Fruit fly (Drosophila melanogaster): Measurements from ENCODE around the gene wtrw.

wtrw gene

DNA sequence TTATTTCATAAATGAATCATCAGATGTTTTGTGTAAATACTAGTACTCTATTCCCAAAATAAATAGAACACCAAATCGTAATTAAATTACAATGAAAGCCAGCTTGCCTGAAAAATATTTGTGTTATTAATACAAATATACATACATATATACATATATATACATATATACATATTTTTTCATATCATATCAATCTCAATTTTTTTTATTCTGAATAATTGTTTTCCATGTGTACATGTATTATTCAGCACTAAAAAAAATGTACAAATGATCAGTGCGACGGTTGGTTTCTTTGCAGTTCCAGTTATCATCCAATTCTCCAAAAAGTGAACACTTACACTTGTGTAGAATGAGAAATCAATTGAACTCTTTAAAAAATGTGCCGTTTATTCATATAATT lies 22.4 kb downstream of the wtrw start, which contains the start of gene kipf:
Gene kipf, plus strand, starts transcription at position 301 of the 400 bp plus-strand sequence.
- TF ChIP-seq psq (optimal IDR thresholded peaks at IDR 0.05) (no peak), Sin3A (optimal IDR thresholded peaks at IDR 0.05) (no peak), insv (optimal IDR thresholded peaks at IDR 0.05) (no peak), h (optimal IDR thresholded peaks at IDR 0.05) (no peak), ttk (optimal IDR thresholded peaks at IDR 0.05) (no peak), Myc (optimal IDR thresholded peaks at IDR 0.05) (no peak)

DNA sequence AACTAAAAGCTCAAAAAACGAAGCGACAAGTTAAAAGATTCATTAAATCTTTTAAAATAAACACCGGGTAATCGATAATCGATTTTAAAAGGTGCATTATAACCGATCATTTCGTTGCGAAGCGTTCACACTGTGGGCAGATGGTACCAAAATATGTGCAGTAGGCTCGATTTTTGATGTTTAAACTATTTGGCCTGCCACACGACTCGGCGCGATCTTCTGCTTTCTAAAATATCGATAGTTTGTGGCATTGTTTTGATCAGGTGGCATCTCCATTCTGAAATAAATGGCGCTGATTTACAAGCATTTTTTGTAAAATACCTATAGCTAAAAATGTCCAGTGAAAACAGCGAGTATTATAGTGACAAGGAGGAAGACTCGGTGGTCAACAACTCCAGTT lies 29.1 kb downstream of the wtrw start, which contains the start of the genes CG10445 and lds:
Gene CG10445, minus strand, starts transcription at position 104 of the 400 bp plus-strand sequence.
Gene lds, plus strand, starts transcription at position 236 of the 400 bp plus-strand sequence.
- TF ChIP-seq insv (optimal IDR thresholded peaks at IDR 0.05) (no peak), Sin3A (optimal IDR thresholded peaks at IDR 0.05) (no peak), h (optimal IDR thresholded peaks at IDR 0.05) (no peak), ttk (optimal IDR thresholded peaks at IDR 0.05) (no peak), Myc (optimal IDR thresholded peaks at IDR 0.05) (no peak), psq (optimal IDR thresholded peaks at IDR 0.05) (no peak)

- TF ChIP-seq Myc (optimal IDR thresholded peaks at IDR 0.05) (no peak), Sin3A (optimal IDR thresholded peaks at IDR 0.05) (no peak), ttk (optimal IDR thresholded peaks at IDR 0.05) (no peak), psq (optimal IDR thresholded peaks at IDR 0.05) (no peak), insv (optimal IDR thresholded peaks at IDR 0.05) (no peak)
Observed at dm6 chr3R:7926354-7926753, 35.2 kb downstream of the wtrw start.

DNA sequence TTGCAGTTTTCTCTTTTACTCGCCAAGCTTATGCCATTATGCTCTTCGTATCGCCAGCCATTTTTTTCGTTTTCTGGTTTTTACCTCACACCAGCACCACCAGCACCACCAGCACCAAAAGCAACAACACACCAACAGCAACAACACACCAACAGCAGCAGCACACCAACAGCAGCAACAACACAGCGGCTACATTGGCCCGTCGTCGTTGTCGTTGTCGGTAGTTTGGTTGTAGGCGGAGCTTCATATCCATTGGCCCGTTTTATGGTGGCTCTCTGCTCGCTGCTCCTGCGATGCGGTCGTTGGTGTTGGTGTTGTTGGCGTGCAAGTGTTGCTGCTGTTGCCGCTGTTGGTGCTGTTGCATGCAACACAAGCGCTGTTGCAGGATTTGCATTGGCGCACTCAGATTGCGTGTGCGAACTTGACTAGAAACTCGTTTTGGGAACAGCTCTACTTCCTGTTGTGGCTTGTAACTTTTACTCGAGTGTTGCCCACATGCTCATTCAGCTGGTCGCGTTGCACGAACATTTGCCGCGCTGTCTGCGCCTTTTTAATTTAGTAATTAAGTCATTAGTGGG lies 45.7 kb downstream of the wtrw start:
- TF ChIP-seq insv (optimal IDR thresholded peaks at IDR 0.05) (no peak), psq (optimal IDR thresholded peaks at IDR 0.05) (no peak), h (optimal IDR thresholded peaks at IDR 0.05) (no peak), Myc (optimal IDR thresholded peaks at IDR 0.05) (no peak), ttk (optimal IDR thresholded peaks at IDR 0.05) (no peak), Sin3A (optimal IDR thresholded peaks at IDR 0.05) (no peak)

DNA sequence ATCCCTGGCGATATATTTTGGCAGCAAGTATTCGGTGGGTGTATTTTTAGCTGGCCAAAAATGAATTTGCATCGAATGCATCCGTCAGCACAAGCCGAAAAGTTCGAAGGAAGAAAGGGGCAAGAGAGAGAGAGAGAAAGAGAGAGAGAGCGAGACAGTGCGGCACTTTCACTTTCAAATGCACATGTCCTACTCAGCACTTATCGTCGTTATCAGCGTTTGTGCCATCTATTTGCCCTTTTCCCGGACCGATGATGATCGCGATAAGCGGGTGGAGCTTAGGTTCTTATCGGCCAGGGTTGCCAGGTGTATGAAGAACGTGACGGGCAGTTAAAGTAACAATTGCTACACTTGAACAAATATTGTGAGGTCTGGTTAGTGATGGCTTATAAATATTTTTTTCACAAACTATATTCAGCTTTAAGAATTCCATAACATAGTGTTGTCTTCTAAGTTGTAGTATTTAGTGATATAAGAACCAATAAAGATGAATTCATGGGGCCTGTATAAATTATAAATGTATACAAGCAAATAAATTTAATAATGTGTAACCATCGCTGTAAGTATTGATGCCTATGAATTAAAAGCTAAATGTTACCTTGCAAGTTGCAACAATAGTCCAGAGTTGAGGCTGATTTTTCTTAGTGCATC lies 53.7 kb downstream of the wtrw start:
- no peak for TF ChIP-seq ttk (optimal IDR thresholded peaks at IDR 0.05)
- TF ChIP-seq insv (optimal IDR thresholded peaks at IDR 0.05), result no peak
- TF ChIP-seq Sin3A (optimal IDR thresholded peaks at IDR 0.05), result no peak
- TF ChIP-seq h (optimal IDR thresholded peaks at IDR 0.05), result no peak
- TF ChIP-seq psq (optimal IDR thresholded peaks at IDR 0.05), result no peak
- no peak for TF ChIP-seq Myc (optimal IDR thresholded peaks at IDR 0.05)

DNA sequence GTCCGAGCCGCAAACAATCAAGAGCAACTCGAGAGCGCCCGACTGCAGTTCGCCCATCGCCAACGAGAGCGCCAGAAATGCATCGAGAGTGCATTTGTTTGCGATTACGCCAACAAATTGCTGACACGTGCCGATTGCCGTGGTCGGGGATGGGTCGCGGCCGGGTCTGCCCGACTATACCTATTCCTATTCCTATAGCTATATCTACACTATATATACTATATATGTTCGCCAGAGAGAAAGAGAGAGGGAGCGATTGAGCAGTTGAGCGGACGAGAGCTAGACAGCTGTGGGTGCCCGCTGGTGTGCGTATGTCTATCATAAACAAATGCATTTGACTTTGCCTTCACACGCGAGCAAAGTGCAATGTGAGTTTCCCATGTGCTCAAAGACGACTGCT lies 56.2 kb downstream of the wtrw start:
- TF ChIP-seq Sin3A (optimal IDR thresholded peaks at IDR 0.05) (no peak), Myc (optimal IDR thresholded peaks at IDR 0.05) (no peak), insv (optimal IDR thresholded peaks at IDR 0.05) (no peak), h (optimal IDR thresholded peaks at IDR 0.05) (no peak), ttk (optimal IDR thresholded peaks at IDR 0.05) (no peak), psq (optimal IDR thresholded peaks at IDR 0.05) (no peak)

DNA sequence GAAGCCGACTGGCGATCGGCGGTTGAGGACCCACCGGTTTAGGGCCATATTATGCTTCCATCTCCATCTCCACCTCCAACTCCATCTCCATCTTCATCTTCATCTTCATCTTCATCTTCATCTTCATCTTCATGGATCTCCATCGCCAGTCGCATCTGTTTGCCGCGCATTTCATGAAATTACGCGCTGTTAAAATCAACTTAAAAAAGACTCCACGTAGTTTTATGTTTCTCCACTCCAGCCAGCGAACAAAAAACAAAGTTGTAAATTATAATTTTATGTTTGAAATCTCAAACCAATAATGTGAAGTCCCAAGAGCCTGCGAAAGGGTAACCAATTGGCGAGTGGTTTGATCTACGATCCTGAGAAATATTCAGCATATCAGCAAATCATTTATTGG lies 59.0 kb downstream of the wtrw start:
- TF ChIP-seq Myc (optimal IDR thresholded peaks at IDR 0.05) (no peak), h (optimal IDR thresholded peaks at IDR 0.05) (no peak), psq (optimal IDR thresholded peaks at IDR 0.05) (no peak), ttk (optimal IDR thresholded peaks at IDR 0.05) (no peak), Sin3A (optimal IDR thresholded peaks at IDR 0.05) (no peak), insv (optimal IDR thresholded peaks at IDR 0.05) (no peak)
